Fruit fly (Drosophila melanogaster) whole organism, embryonic: Measurements from ENCODE around the gene CG45218.
A peak's percentile ranks its signal among the peaks of the same experiment; 100 is the strongest.

ENCODE experiments used
- CG10321 ChIP-seq: fragments of 200-800 bp; sonication (Bioruptor generic); IDR thresholded peaks from 2 replicates; pipeline ENCODE4 v1.3.6; 2022; ENCODE audit warnings: missing biosample characterization, missing genetic modification characterization
- CG10462 ChIP-seq: fragments of 200-800 bp; sonication (Bioruptor generic); optimal IDR thresholded peaks from 2 replicates; lab custom pipeline; 2016; ENCODE audit warnings: missing biosample characterization, missing genetic modification characterization
- CG10654 ChIP-seq: fragments of 200-800 bp; sonication (Bioruptor generic); optimal IDR thresholded peaks from 2 replicates; lab custom pipeline; 2016; ENCODE audit warnings: missing biosample characterization, missing genetic modification characterization
- CG11696 ChIP-seq: fragments of 200-800 bp; sonication (Bioruptor generic); IDR thresholded peaks from 2 replicates; pipeline ENCODE4 v1.3.6; 2022; ENCODE audit warnings: missing biosample characterization, missing genetic modification characterization
- CG12104 ChIP-seq: fragments of 200-800 bp; sonication (Bioruptor generic); optimal IDR thresholded peaks from 3 replicates; lab custom pipeline; 2016; ENCODE audit warnings: missing biosample characterization, missing genetic modification characterization
- CG13624 ChIP-seq: fragments of 200-800 bp; sonication (Bioruptor generic); optimal IDR thresholded peaks from 2 replicates; lab custom pipeline; 2016; ENCODE audit warnings: missing biosample characterization, missing genetic modification characterization
- CG14710 ChIP-seq: fragments of 200-800 bp; sonication (Bioruptor generic); optimal IDR thresholded peaks from 3 replicates; lab custom pipeline; 2019; ENCODE audit warnings: missing biosample characterization, mild to moderate bottlenecking, missing genetic modification characterization, moderate library complexity
- CG15269 ChIP-seq: fragments of 200-800 bp; sonication (Bioruptor generic); optimal IDR thresholded peaks from 2 replicates; lab custom pipeline; 2018; ENCODE audit warnings: missing biosample characterization, mild to moderate bottlenecking, missing genetic modification characterization, moderate library complexity
- CG15514 ChIP-seq: fragments of 200-800 bp; sonication (Bioruptor generic); optimal IDR thresholded peaks from 3 replicates; lab custom pipeline; 2017; ENCODE audit warnings: missing biosample characterization, missing genetic modification characterization, mild to moderate bottlenecking, moderate library complexity, missing genetic modification reagents
- CG16815 ChIP-seq: fragments of 200-800 bp; sonication (Bioruptor generic); optimal IDR thresholded peaks from 3 replicates; lab custom pipeline; 2017; ENCODE audit warnings: missing biosample characterization, mild to moderate bottlenecking, missing genetic modification characterization
- CG17829 ChIP-seq: fragments of 200-800 bp; optimal IDR thresholded peaks from 2 replicates; lab custom pipeline; 2019; ENCODE audit warnings: missing biosample characterization, mild to moderate bottlenecking, missing genetic modification characterization, moderate library complexity
- CG2678 ChIP-seq: fragments of 200-800 bp; sonication (Bioruptor generic); optimal IDR thresholded peaks from 3 replicates; lab custom pipeline; 2019; ENCODE audit warnings: missing biosample characterization, mild to moderate bottlenecking, missing genetic modification characterization, moderate library complexity
- CG2889 ChIP-seq: fragments of 200-800 bp; sonication (Bioruptor generic); IDR thresholded peaks from 3 replicates; pipeline ENCODE4 v1.3.6; 2022; ENCODE audit warnings: missing biosample characterization, missing genetic modification characterization
- CG32767 ChIP-seq: fragments of 200-800 bp; sonication (Bioruptor generic); IDR thresholded peaks from 2 replicates; pipeline ENCODE4 v1.3.6; 2022; ENCODE audit warnings: missing biosample characterization, missing genetic modification characterization
- CG3281 ChIP-seq: fragments of 200-800 bp; sonication (Bioruptor generic); optimal IDR thresholded peaks from 3 replicates; lab custom pipeline; 2017; ENCODE audit warnings: missing biosample characterization, mild to moderate bottlenecking, missing genetic modification characterization
- CG3838 ChIP-seq: fragments of 200-800 bp; sonication (Bioruptor generic); optimal IDR thresholded peaks from 3 replicates; lab custom pipeline; 2016; ENCODE audit warnings: missing biosample characterization, missing genetic modification characterization
- CG3995 ChIP-seq: fragments of 200-800 bp; sonication (Bioruptor generic); optimal IDR thresholded peaks from 3 replicates; lab custom pipeline; 2016; ENCODE audit warnings: missing biosample characterization, missing genetic modification characterization
- CG4707 ChIP-seq: fragments of 200-800 bp; sonication (Bioruptor generic); optimal IDR thresholded peaks from 2 replicates; lab custom pipeline; 2018; ENCODE audit warnings: missing biosample characterization, mild to moderate bottlenecking, missing genetic modification characterization, moderate library complexity
- CG4820 ChIP-seq: fragments of 200-800 bp; sonication (Bioruptor generic); optimal IDR thresholded peaks from 3 replicates; lab custom pipeline; 2016; ENCODE audit warnings: missing biosample characterization, missing genetic modification characterization
- CG5180 ChIP-seq: fragments of 200-800 bp; sonication (Bioruptor generic); optimal IDR thresholded peaks from 3 replicates; lab custom pipeline; 2017; ENCODE audit warnings: missing biosample characterization, missing genetic modification characterization, mild to moderate bottlenecking, moderate library complexity, missing genetic modification reagents
- CG6813 ChIP-seq: fragments of 200-800 bp; sonication (Bioruptor generic); optimal IDR thresholded peaks from 2 replicates; lab custom pipeline; 2017; ENCODE audit warnings: missing biosample characterization, missing genetic modification characterization, mild to moderate bottlenecking, moderate library complexity, missing genetic modification reagents
- CG8290 ChIP-seq, 3 experiments: fragments of 200-800 bp; sonication (Bioruptor generic); optimal IDR thresholded peaks; 2 replicates each; lab custom pipeline; 2016 to 2019; ENCODE audit warnings: missing biosample characterization in 3 of 3, missing genetic modification characterization in 3 of 3, mild to moderate bottlenecking in 2 of 3, moderate library complexity in 1 of 3
- CG9797 ChIP-seq: fragments of 200-800 bp; sonication (Bioruptor generic); optimal IDR thresholded peaks from 3 replicates; lab custom pipeline; 2018; ENCODE audit warnings: missing biosample characterization, mild to moderate bottlenecking, missing genetic modification characterization
- Camta ChIP-seq: fragments of 200-800 bp; sonication (Bioruptor generic); optimal IDR thresholded peaks from 2 replicates; lab custom pipeline; 2016; ENCODE audit warnings: missing biosample characterization, missing genetic modification characterization
- CrebB ChIP-seq: fragments of 200-800 bp; sonication (Bioruptor generic); optimal IDR thresholded peaks from 3 replicates; lab custom pipeline; 2018; ENCODE audit warnings: missing biosample characterization, mild to moderate bottlenecking, missing genetic modification characterization
- Deaf1 ChIP-seq: fragments of 200-800 bp; optimal IDR thresholded peaks from 3 replicates; lab custom pipeline; 2019; ENCODE audit warnings: missing biosample characterization, mild to moderate bottlenecking, missing genetic modification characterization, moderate library complexity
- Dek ChIP-seq: fragments of 200-800 bp; sonication (Bioruptor generic); optimal IDR thresholded peaks from 3 replicates; lab custom pipeline; 2019; ENCODE audit warnings: missing biosample characterization, mild to moderate bottlenecking, missing genetic modification characterization, moderate library complexity
- Doc3 ChIP-seq: fragments of 200-800 bp; sonication (Bioruptor generic); IDR thresholded peaks from 3 replicates; pipeline ENCODE4 v1.3.6; 2022; ENCODE audit warnings: missing biosample characterization, missing genetic modification characterization; ENCODE audit not compliant: partially characterized antibody
- E2f2 ChIP-seq: fragments of 200-800 bp; sonication (Bioruptor generic); IDR thresholded peaks from 2 replicates; pipeline ENCODE4 v1.3.6; 2022; ENCODE audit warnings: missing biosample characterization, missing genetic modification characterization
- Fer1 ChIP-seq: fragments of 200-800 bp; sonication (Bioruptor generic); optimal IDR thresholded peaks from 2 replicates; lab custom pipeline; 2017; ENCODE audit warnings: missing biosample characterization, mild to moderate bottlenecking, missing genetic modification characterization
- Fer3 ChIP-seq: fragments of 200-800 bp; sonication (Bioruptor generic); optimal IDR thresholded peaks from 2 replicates; lab custom pipeline; 2018; ENCODE audit warnings: missing biosample characterization, mild to moderate bottlenecking, missing genetic modification characterization, moderate library complexity
- Hey ChIP-seq: fragments of 200-800 bp; sonication (Bioruptor generic); optimal IDR thresholded peaks from 3 replicates; lab custom pipeline; 2018; ENCODE audit warnings: missing biosample characterization, mild to moderate bottlenecking, missing genetic modification characterization
- Hmr ChIP-seq: fragments of 200-800 bp; sonication (Bioruptor generic); optimal IDR thresholded peaks from 3 replicates; lab custom pipeline; 2017; ENCODE audit warnings: mild to moderate bottlenecking, missing biosample characterization, missing genetic modification reagents, missing genetic modification characterization
- Max ChIP-seq: fragments of 200-800 bp; sonication (Bioruptor generic); optimal IDR thresholded peaks from 2 replicates; lab custom pipeline; 2016; ENCODE audit warnings: missing biosample characterization, mild to moderate bottlenecking, missing genetic modification characterization
- Myb ChIP-seq: fragments of 200-800 bp; sonication (Bioruptor generic); optimal IDR thresholded peaks from 2 replicates; lab custom pipeline; 2016; ENCODE audit warnings: missing biosample characterization, missing genetic modification characterization
- Pdp1 ChIP-seq, 2 experiments: fragments of 200-800 bp; sonication (Bioruptor generic); optimal IDR thresholded peaks; 3 replicates each; lab custom pipeline; 2016; ENCODE audit warnings: missing biosample characterization in 2 of 2, missing genetic modification characterization in 2 of 2, mild to moderate bottlenecking in 1 of 2, moderate library complexity in 1 of 2
- bigmax ChIP-seq: fragments of 200-800 bp; sonication (Bioruptor generic); optimal IDR thresholded peaks from 2 replicates; lab custom pipeline; 2018; ENCODE audit warnings: missing biosample characterization, mild to moderate bottlenecking, missing genetic modification characterization
- bsh ChIP-seq, 2 experiments: fragments of 200-800 bp; sonication (Bioruptor generic); optimal IDR thresholded peaks; 2 replicates each; lab custom pipeline; 2017 to 2018; ENCODE audit warnings: mild to moderate bottlenecking in 2 of 2, missing biosample characterization in 2 of 2, missing genetic modification characterization in 2 of 2, moderate library complexity in 1 of 2
- dan ChIP-seq: fragments of 200-800 bp; sonication (Bioruptor generic); IDR thresholded peaks from 2 replicates; pipeline ENCODE4 v1.3.6; 2022; ENCODE audit warnings: missing biosample characterization, missing genetic modification characterization
- dimm ChIP-seq: fragments of 200-800 bp; sonication (Bioruptor generic); IDR thresholded peaks from 2 replicates; pipeline ENCODE4 v1.3.6; 2022; ENCODE audit warnings: missing biosample characterization, missing genetic modification characterization
- emc ChIP-seq: fragments of 200-800 bp; sonication (Bioruptor generic); optimal IDR thresholded peaks from 2 replicates; lab custom pipeline; 2016; ENCODE audit warnings: missing biosample characterization, missing genetic modification characterization
- eyg ChIP-seq: fragments of 200-800 bp; sonication (Bioruptor generic); optimal IDR thresholded peaks from 3 replicates; lab custom pipeline; 2016; ENCODE audit warnings: missing biosample characterization, missing genetic modification characterization
- fd3F ChIP-seq: fragments of 200-800 bp; sonication (Bioruptor generic); optimal IDR thresholded peaks from 2 replicates; lab custom pipeline; 2018; ENCODE audit warnings: missing biosample characterization, mild to moderate bottlenecking, missing genetic modification characterization, moderate library complexity
- fd96Cb ChIP-seq: fragments of 200-800 bp; sonication (Bioruptor generic); optimal IDR thresholded peaks from 2 replicates; lab custom pipeline; 2018; ENCODE audit warnings: missing biosample characterization, mild to moderate bottlenecking, missing genetic modification characterization, moderate library complexity
- fru ChIP-seq: fragments of >200 bp; optimal IDR thresholded peaks from 2 replicates; lab custom pipeline; 2017
- grn ChIP-seq: fragments of 200-800 bp; sonication (Bioruptor generic); optimal IDR thresholded peaks from 3 replicates; lab custom pipeline; 2017; ENCODE audit warnings: missing biosample characterization, missing genetic modification characterization
- jing ChIP-seq: fragments of 200-800 bp; sonication (Bioruptor generic); optimal IDR thresholded peaks from 2 replicates; lab custom pipeline; 2018; ENCODE audit warnings: missing biosample characterization, mild to moderate bottlenecking, missing genetic modification characterization
- mirr ChIP-seq: fragments of 200-800 bp; sonication (Bioruptor generic); optimal IDR thresholded peaks from 3 replicates; lab custom pipeline; 2018; ENCODE audit warnings: missing biosample characterization, mild to moderate bottlenecking, missing genetic modification characterization
- usp ChIP-seq: fragments of >200 bp; optimal IDR thresholded peaks from 2 replicates; lab custom pipeline; 2017; ENCODE audit warnings: missing biosample characterization, missing genetic modification characterization
- vfl ChIP-seq: fragments of 200-800 bp; sonication (Bioruptor generic); optimal IDR thresholded peaks from 2 replicates; lab custom pipeline; 2016; ENCODE audit warnings: missing biosample characterization, missing genetic modification characterization

The CG45218 gene

dm6 chr3R:15328083-15328779 is 37.6 kb upstream of the CG45218 start, which contains the start of the genes CG6236 and ea (continued):
- TF ChIP-seq Dek (tag; lab: Kevin White, UChicago) (no peak), CrebB (no peak), E2f2 (GFP tag; lab: Robert Waterston, UW) (peak; percentile 40), CG5180 (GFP tag; lab: Kevin White, UChicago) (no peak), CG6813 (no peak), CG2889 (GFP tag; lab: Robert Waterston, UW) (no peak), Fer1 (GFP tag; lab: Kevin White, UChicago) (no peak), CG32767 (GFP tag; lab: Robert Waterston, UW) (no peak), CG4820 (GFP tag; lab: Kevin White, UChicago) (no peak), CG2678 (tag; lab: Kevin White, UChicago) (no peak), Pdp1 (GFP tag; optimal IDR thresholded peaks at IDR 0.05; lab: Kevin White, UChicago) (no peak), CG10462 (GFP tag; lab: Kevin White, UChicago) (no peak), CG3281 (GFP tag; lab: Kevin White, UChicago) (no peak), CG9797 (GFP tag; lab: Kevin White, UChicago) (peak; percentile 65), Deaf1 (tag; lab: Kevin White, UChicago) (peak; percentile 77), Myb (peak; percentile 61), CG8290 (GFP tag; optimal IDR thresholded peaks at IDR 0.05; lab: Kevin White, UChicago) (no peak), CG8290 (tag; optimal IDR thresholded peaks at IDR 0.05; lab: Kevin White, UChicago) (no peak), usp (no peak), CG16815 (GFP tag; lab: Kevin White, UChicago) (no peak), CG15514 (peak; percentile 62), Doc3 (GFP tag; lab: Robert Waterston, UW) (no peak), fru (lab: Kevin White, UChicago) (no peak), CG3838 (GFP tag; lab: Kevin White, UChicago) (no peak), dimm (GFP tag; lab: Robert Waterston, UW) (no peak), jing (GFP tag; lab: Kevin White, UChicago) (no peak), CG10654 (GFP tag; lab: Kevin White, UChicago) (no peak), bsh (GFP tag; optimal IDR thresholded peaks at IDR 0.05; lab: Kevin White, UChicago) (no peak), CG12104 (GFP tag; lab: Kevin White, UChicago) (no peak), CG14710 (no peak), mirr (GFP tag; lab: Kevin White, UChicago) (no peak), CG17829 (tag; lab: Kevin White, UChicago) (no peak), Camta (no peak), CG13624 (GFP tag; lab: Kevin White, UChicago) (peak; percentile 61), Fer3 (tag; lab: Kevin White, UChicago) (no peak), eyg (GFP tag; lab: Kevin White, UChicago) (no peak), dan (GFP tag; lab: Robert Waterston, UW) (no peak), CG15269 (tag; lab: Kevin White, UChicago) (no peak), CG4707 (GFP tag; lab: Kevin White, UChicago) (no peak), vfl (GFP tag; lab: Kevin White, UChicago) (no peak), CG10321 (GFP tag; lab: Robert Waterston, UW) (no peak), emc (no peak), Hmr (no peak), bigmax (GFP tag; lab: Kevin White, UChicago) (no peak), CG3995 (peak; percentile 61), Max (GFP tag; lab: Kevin White, UChicago) (no peak), Hey (tag; lab: Kevin White, UChicago) (no peak), CG11696 (GFP tag; lab: Robert Waterston, UW) (no peak), fd96Cb (tag; lab: Kevin White, UChicago) (no peak), fd3F (GFP tag; lab: Kevin White, UChicago) (no peak), grn (GFP tag; lab: Kevin White, UChicago) (peak; percentile 78)
